Worm (Caenorhabditis elegans): ENCODE results near the gene F47B8.14.

DNA sequence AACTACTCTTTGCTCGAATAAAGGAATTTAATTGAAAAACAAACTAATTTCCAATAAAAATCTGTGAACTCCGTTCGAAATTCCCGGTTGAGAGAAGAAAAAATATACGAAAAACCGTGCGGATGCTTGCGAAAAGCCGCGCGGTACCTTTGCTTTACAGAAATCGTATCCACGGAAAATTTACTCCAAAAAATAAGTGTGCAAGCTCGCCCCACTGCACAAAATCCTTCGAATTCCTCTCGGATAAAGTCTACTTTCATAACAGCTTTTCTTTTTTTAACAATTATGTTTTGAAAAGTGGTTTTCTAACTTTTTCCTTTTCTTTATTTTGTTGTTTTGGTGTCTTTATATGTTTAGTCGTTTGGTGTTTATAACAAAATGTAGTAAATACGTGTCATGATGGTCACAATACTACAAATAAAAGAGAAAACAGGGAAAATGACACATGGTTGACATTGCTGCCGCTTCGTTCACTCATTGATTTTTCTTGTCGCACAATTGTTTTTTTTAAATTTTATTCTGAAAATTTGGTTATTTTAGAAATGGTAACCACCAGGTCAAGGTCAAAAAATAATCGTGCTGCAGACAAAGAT lies 27.0 kb downstream of the F47B8.14 start, which contains the start of gene cept-2:
- no peak for TF ChIP-seq zip-8 (tag; optimal IDR thresholded peaks at IDR 0.05)
- TF ChIP-seq unc-120 (tag; optimal IDR thresholded peaks at IDR 0.05; ENCODE audit: poor library complexity, severe bottlenecking): no peak
- no peak for TF ChIP-seq ztf-11 (tag; optimal IDR thresholded peaks at IDR 0.05)
- no peak for TF ChIP-seq mls-2 (tag; optimal IDR thresholded peaks at IDR 0.05)
- TF ChIP-seq nhr-76 (tag; optimal IDR thresholded peaks at IDR 0.05): no peak
- TF ChIP-seq ces-1 (GFP tag; optimal IDR thresholded peaks at IDR 0.05): no peak
- TF ChIP-seq unc-62 (GFP tag; optimal IDR thresholded peaks at IDR 0.05): peak; percentile 27
- TF ChIP-seq nhr-28 (tag; optimal IDR thresholded peaks at IDR 0.05): no peak
- no peak for TF ChIP-seq elt-3 (tag; optimal IDR thresholded peaks at IDR 0.05)
- no peak for TF ChIP-seq snpc-4 (tag; optimal IDR thresholded peaks at IDR 0.05)
- no peak for TF ChIP-seq lin-32 (GFP tag; optimal IDR thresholded peaks at IDR 0.05)
